Fruit fly (Drosophila melanogaster) S2 (cell line): ENCODE data around the gene CG32032.

ENCODE experiments used
- CG8478 ChIP-seq: fragments of >200 bp; optimal IDR thresholded peaks from 2 replicates; lab custom pipeline; 2018
- CTCF ChIP-seq, 2 experiments: fragments of >200 bp; optimal IDR thresholded peaks; 2 replicates each; lab custom pipeline; 2018

DNA sequence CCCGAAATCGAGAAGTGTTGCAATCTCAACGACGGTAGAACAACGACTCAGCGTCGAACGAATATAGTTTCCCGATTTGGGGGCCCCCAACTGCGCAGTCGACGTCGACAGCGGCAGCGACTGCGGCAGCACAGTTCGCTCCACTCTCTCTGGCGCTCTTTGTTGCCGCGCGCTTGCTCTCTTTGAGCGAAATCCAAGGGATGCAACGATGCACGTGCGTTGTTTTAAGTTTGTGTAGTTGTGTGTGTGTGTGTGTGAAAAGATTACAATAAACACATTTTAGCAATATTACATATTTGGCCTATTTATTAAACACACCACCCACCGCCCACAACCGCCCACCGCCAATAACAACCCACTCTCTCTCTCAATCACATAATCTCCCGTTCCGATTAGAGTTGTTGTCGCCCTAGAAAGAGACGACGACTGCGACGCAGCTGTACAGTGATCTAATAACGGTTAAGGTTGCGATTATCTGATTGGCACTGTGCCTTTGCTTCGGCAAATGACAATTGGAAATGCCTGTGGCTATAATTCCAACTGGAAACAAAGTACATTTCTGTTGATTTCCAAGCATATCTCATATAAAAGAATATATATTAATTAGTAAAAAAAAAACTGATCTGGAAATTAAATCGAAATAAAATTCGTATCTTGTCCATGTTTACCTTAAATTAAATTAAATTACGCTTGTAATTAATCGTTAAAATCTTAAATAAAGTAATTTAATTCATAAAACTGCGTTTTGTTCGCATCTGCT lies 32.6 kb downstream of the CG32032 start:
- no peak for TF ChIP-seq CG8478 (lab: Kevin White, UChicago)
- no peak for TF ChIP-seq CTCF (optimal IDR thresholded peaks at IDR 0.05; lab: Kevin White, UChicago)
